Fruit fly (Drosophila melanogaster): ENCODE measurements around the gene CG6813.
A peak's percentile ranks its signal among the peaks of the same experiment; 100 is the strongest.

Gene CG6813

dm6 chr3R:11663441-11663840 is 37.0 kb upstream of the CG6813 start (continued):
- TF ChIP-seq Sry-β (GFP tag; optimal IDR thresholded peaks at IDR 0.05) (no peak), Stat92E (GFP tag; optimal IDR thresholded peaks at IDR 0.05) (no peak), CG12744 (GFP tag; optimal IDR thresholded peaks at IDR 0.05) (no peak), C15 (GFP tag; IDR thresholded peaks at IDR 0.05) (no peak), repo (GFP tag; optimal IDR thresholded peaks at IDR 0.05) (no peak), Dref (GFP tag; IDR thresholded peaks at IDR 0.05) (no peak), CG14965 (GFP tag; optimal IDR thresholded peaks at IDR 0.05; ENCODE audit: borderline replicate concordance) (no peak), Med (GFP tag) (no peak), CG17186 (GFP tag; optimal IDR thresholded peaks at IDR 0.05) (no peak), Ravus (GFP tag; IDR thresholded peaks at IDR 0.05) (no peak), Rx (GFP tag; IDR thresholded peaks at IDR 0.05) (no peak), E2f2 (GFP tag; IDR thresholded peaks at IDR 0.05) (no peak), emc (GFP tag; optimal IDR thresholded peaks at IDR 0.05) (no peak), seq (GFP tag; IDR thresholded peaks at IDR 0.05) (no peak), Fer2 (tag; optimal IDR thresholded peaks at IDR 0.05) (no peak), tna (GFP tag; IDR thresholded peaks at IDR 0.05; ENCODE audit: partially characterized antibody) (no peak), CG16779 (GFP tag; IDR thresholded peaks at IDR 0.05) (no peak), nmo (GFP tag; optimal IDR thresholded peaks at IDR 0.05) (peak; percentile 63), CG7556 (GFP tag; optimal IDR thresholded peaks at IDR 0.05) (peak; percentile 57), exex (tag; optimal IDR thresholded peaks at IDR 0.05) (no peak), D19B (GFP tag; optimal IDR thresholded peaks at IDR 0.05) (no peak), CG15073 (GFP tag; optimal IDR thresholded peaks at IDR 0.05) (no peak), cg (GFP tag; optimal IDR thresholded peaks at IDR 0.05) (no peak), gcm2 (GFP tag; optimal IDR thresholded peaks at IDR 0.05) (no peak), bowl (GFP tag; IDR thresholded peaks at IDR 0.05) (no peak), HHEX (GFP tag; optimal IDR thresholded peaks at IDR 0.05) (no peak), Mrtf (GFP tag; IDR thresholded peaks at IDR 0.05) (0 out of 3 replicates have a peak, but pooled peaks have one; percentile 22), row (GFP tag; IDR thresholded peaks at IDR 0.05) (peak; percentile 61), sob (GFP tag; IDR thresholded peaks at IDR 0.05) (no peak), CG16813 (GFP tag; IDR thresholded peaks at IDR 0.05; ENCODE audit: partially characterized antibody) (no peak), Lhr (GFP tag; optimal IDR thresholded peaks at IDR 0.05) (no peak), CG10321 (GFP tag; IDR thresholded peaks at IDR 0.05) (no peak), crol (GFP tag; IDR thresholded peaks at IDR 0.05) (no peak), BEAF-32 (GFP tag; optimal IDR thresholded peaks at IDR 0.05) (no peak), chif (GFP tag; optimal IDR thresholded peaks at IDR 0.05) (no peak), ATbp (GFP tag; optimal IDR thresholded peaks at IDR 0.05) (peak; percentile 29), dimm (GFP tag; IDR thresholded peaks at IDR 0.05) (no peak), CG4282 (GFP tag; optimal IDR thresholded peaks at IDR 0.05) (no peak), vvl (GFP tag; IDR thresholded peaks at IDR 0.05) (no peak), Mes4 (GFP tag; optimal IDR thresholded peaks at IDR 0.05) (no peak), eve (GFP tag; optimal IDR thresholded peaks at IDR 0.05) (no peak), CG3838 (GFP tag; optimal IDR thresholded peaks at IDR 0.05) (no peak), CG34422 (GFP tag; IDR thresholded peaks at IDR 0.05) (0 out of 3 replicates have a peak, but pooled peaks have one; percentile 34), Ssrp (tag; optimal IDR thresholded peaks at IDR 0.05) (peak; percentile 35), vfl (GFP tag; optimal IDR thresholded peaks at IDR 0.05) (no peak), mirr (GFP tag; optimal IDR thresholded peaks at IDR 0.05) (no peak), crp (GFP tag; optimal IDR thresholded peaks at IDR 0.05) (no peak), CG1529 (GFP tag; optimal IDR thresholded peaks at IDR 0.05) (no peak), Hr78 (GFP tag; optimal IDR thresholded peaks at IDR 0.05) (peak in 1 of 2 experiments; percentile 64), ewg (GFP tag; optimal IDR thresholded peaks at IDR 0.05) (peak; percentile 6), Scr (GFP tag; IDR thresholded peaks at IDR 0.05; ENCODE audit: partially characterized antibody) (no peak)

Data from whole organism, embryonic.